Worm (Caenorhabditis elegans) whole organism, young adult: Measurements from ENCODE around the gene sbsp-1.

Experiments used
- B0019.2 ChIP-seq: fragments of 200-800 bp; sonication (Bioruptor generic); conservative IDR thresholded peaks from 2 replicates; pipeline ENCODE4 v1.3.6; 2022; ENCODE audit warnings: missing genetic modification reagents, missing genetic modification characterization, missing compliant biosample characterization
- B0336.3 ChIP-seq: fragments of 200-800 bp; sonication (Bioruptor generic); IDR thresholded peaks from 2 replicates; pipeline ENCODE4 v1.3.6; 2022; ENCODE audit warnings: missing genetic modification characterization, missing compliant biosample characterization
- C06A6.2 ChIP-seq: fragments of 200-800 bp; sonication (Bioruptor generic); conservative IDR thresholded peaks from 2 replicates; pipeline ENCODE4 v1.3.6; 2022; ENCODE audit warnings: missing genetic modification characterization, missing compliant biosample characterization
- F10E7.11 ChIP-seq: sonication (generic microtip); optimal IDR thresholded peaks from 2 replicates; lab custom pipeline; 2017; ENCODE audit warnings: mild to moderate bottlenecking, missing genetic modification characterization, moderate library complexity, missing compliant biosample characterization
- F23B12.7 ChIP-seq: sonication (generic microtip); optimal IDR thresholded peaks from 2 replicates; lab custom pipeline; 2017; ENCODE audit warnings: missing genetic modification characterization, mild to moderate bottlenecking, missing compliant biosample characterization, antibody characterized with exemption, moderate library complexity; ENCODE audit not compliant: insufficient read depth
- F33H1.4 ChIP-seq: fragments of 200-800 bp; sonication (Bioruptor generic); IDR thresholded peaks from 2 replicates; pipeline ENCODE4 v1.3.6; 2022; ENCODE audit warnings: missing genetic modification reagents, missing genetic modification characterization, missing compliant biosample characterization
- F39B2.1 ChIP-seq: fragments of 200-800 bp; sonication (Bioruptor generic); IDR thresholded peaks from 2 replicates; pipeline ENCODE4 v1.3.6; 2022; ENCODE audit warnings: missing genetic modification reagents, missing genetic modification characterization, missing compliant biosample characterization
- F55B11.4 ChIP-seq: sonication (generic microtip); optimal IDR thresholded peaks from 2 replicates; lab custom pipeline; 2016; ENCODE audit warnings: missing compliant biosample characterization, missing genetic modification characterization, borderline replicate concordance; ENCODE audit not compliant: insufficient read depth
- F57A8.1 ChIP-seq: fragments of 200-800 bp; sonication (Bioruptor generic); optimal IDR thresholded peaks from 2 replicates; lab custom pipeline; 2018; ENCODE audit warnings: mild to moderate bottlenecking, missing genetic modification characterization, moderate library complexity, missing compliant biosample characterization
- T26A5.8 ChIP-seq: sonication (generic microtip); optimal IDR thresholded peaks from 2 replicates; lab custom pipeline; 2016; ENCODE audit warnings: missing genetic modification characterization, missing compliant biosample characterization
- Y53G8AR.9 ChIP-seq: fragments of 200-800 bp; sonication (Bioruptor generic); conservative IDR thresholded peaks from 2 replicates; pipeline ENCODE4 v1.3.6; 2022; ENCODE audit warnings: missing genetic modification reagents, missing genetic modification characterization, missing compliant biosample characterization
- Y56A3A.18 ChIP-seq: fragments of 200-800 bp; sonication (Bioruptor generic); IDR thresholded peaks from 2 replicates; pipeline ENCODE4 v1.3.6; 2022; ENCODE audit warnings: missing genetic modification reagents, missing genetic modification characterization, missing compliant biosample characterization
- Y79H2A.3 ChIP-seq: fragments of 200-800 bp; sonication (Bioruptor generic); conservative IDR thresholded peaks from 2 replicates; pipeline ENCODE4 v1.3.6; 2022; ENCODE audit warnings: missing genetic modification reagents, missing genetic modification characterization, missing compliant biosample characterization
- aptf-2 ChIP-seq: fragments of 200-800 bp; sonication (Bioruptor generic); conservative IDR thresholded peaks from 2 replicates; pipeline ENCODE4 v1.3.6; 2022; ENCODE audit warnings: missing genetic modification reagents, missing genetic modification characterization, missing compliant biosample characterization
- atf-7 ChIP-seq: sonication (generic microtip); optimal IDR thresholded peaks from 2 replicates; lab custom pipeline; 2017; ENCODE audit warnings: mild to moderate bottlenecking, missing genetic modification characterization, missing compliant biosample characterization
- athp-1 ChIP-seq: sonication (generic microtip); optimal IDR thresholded peaks from 2 replicates; lab custom pipeline; 2017; ENCODE audit warnings: mild to moderate bottlenecking, missing genetic modification characterization, missing compliant biosample characterization
- attf-5 ChIP-seq: fragments of 200-800 bp; sonication (Bioruptor generic); optimal IDR thresholded peaks from 2 replicates; lab custom pipeline; 2018; ENCODE audit warnings: mild to moderate bottlenecking, missing genetic modification characterization, missing compliant biosample characterization
- bed-1 ChIP-seq: fragments of 200-800 bp; sonication (Bioruptor generic); IDR thresholded peaks from 2 replicates; pipeline ENCODE4 v1.3.6; 2022; ENCODE audit warnings: missing genetic modification reagents, missing genetic modification characterization, missing compliant biosample characterization
- egl-18 ChIP-seq: fragments of 200-800 bp; sonication (Bioruptor generic); IDR thresholded peaks from 2 replicates; pipeline ENCODE4 v1.3.6; 2022; ENCODE audit warnings: missing genetic modification reagents, missing genetic modification characterization, missing compliant biosample characterization
- ekl-4 ChIP-seq: fragments of 200-800 bp; sonication (Bioruptor generic); IDR thresholded peaks from 2 replicates; pipeline ENCODE4 v1.3.6; 2022; ENCODE audit warnings: missing genetic modification reagents, missing genetic modification characterization, missing compliant biosample characterization
- gei-17 ChIP-seq: fragments of 200-800 bp; sonication (Bioruptor generic); optimal IDR thresholded peaks from 2 replicates; lab custom pipeline; 2018; ENCODE audit warnings: mild to moderate bottlenecking, missing genetic modification characterization, missing compliant biosample characterization
- lag-1 ChIP-seq: fragments of 200-800 bp; sonication (Bioruptor generic); IDR thresholded peaks from 2 replicates; pipeline ENCODE4 v1.3.6; 2022; ENCODE audit warnings: missing genetic modification reagents, missing genetic modification characterization, missing compliant biosample characterization
- lsl-1 ChIP-seq: fragments of 200-800 bp; sonication (Bioruptor generic); optimal IDR thresholded peaks from 2 replicates; lab custom pipeline; 2018; ENCODE audit warnings: mild to moderate bottlenecking, missing genetic modification characterization, moderate library complexity, missing compliant biosample characterization
- madf-10 ChIP-seq: sonication (generic microtip); optimal IDR thresholded peaks from 2 replicates; lab custom pipeline; 2016; ENCODE audit warnings: mild to moderate bottlenecking, missing genetic modification characterization, missing compliant biosample characterization
- madf-3 ChIP-seq: fragments of 200-800 bp; sonication (Bioruptor generic); IDR thresholded peaks from 2 replicates; pipeline ENCODE4 v1.3.6; 2022; ENCODE audit warnings: missing genetic modification reagents, missing genetic modification characterization, missing compliant biosample characterization
- madf-6 ChIP-seq: fragments of 200-800 bp; sonication (Bioruptor generic); IDR thresholded peaks from 2 replicates; pipeline ENCODE4 v1.3.6; 2022; ENCODE audit warnings: missing genetic modification reagents, missing genetic modification characterization, missing compliant biosample characterization
- mxl-1 ChIP-seq: sonication (generic microtip); optimal IDR thresholded peaks from 2 replicates; lab custom pipeline; 2016; ENCODE audit warnings: missing genetic modification characterization, missing compliant biosample characterization
- nfya-1 ChIP-seq: sonication (generic microtip); optimal IDR thresholded peaks from 2 replicates; lab custom pipeline; 2017; ENCODE audit warnings: antibody characterized with exemption, missing compliant biosample characterization, missing genetic modification characterization, borderline replicate concordance; ENCODE audit not compliant: insufficient read depth
- nfyb-1 ChIP-seq: fragments of 200-800 bp; sonication (Bioruptor generic); IDR thresholded peaks from 2 replicates; pipeline ENCODE4 v1.3.6; 2022; ENCODE audit warnings: missing genetic modification reagents, missing genetic modification characterization, missing compliant biosample characterization
- nhr-80 ChIP-seq: sonication (generic microtip); optimal IDR thresholded peaks from 2 replicates; lab custom pipeline; 2016; ENCODE audit warnings: missing genetic modification characterization, missing compliant biosample characterization
- nhr-90 ChIP-seq: sonication (generic microtip); optimal IDR thresholded peaks from 2 replicates; lab custom pipeline; 2016; ENCODE audit warnings: missing genotype, mild to moderate bottlenecking, missing genetic modification characterization, missing compliant biosample characterization
- pha-4 ChIP-seq: fragments of 150-350 bp; sonication (generic microtip); optimal IDR thresholded peaks from 2 replicates; lab custom pipeline; 2014; ENCODE audit warnings: missing biosample characterization, missing genetic modification reagents, missing genetic modification characterization
- rcor-1 ChIP-seq: fragments of 200-800 bp; sonication (Bioruptor generic); IDR thresholded peaks from 2 replicates; pipeline ENCODE4 v1.3.6; 2022; ENCODE audit warnings: missing genetic modification reagents, missing genetic modification characterization, missing compliant biosample characterization
- repo-1 ChIP-seq: sonication (generic microtip); optimal IDR thresholded peaks from 2 replicates; lab custom pipeline; 2017; ENCODE audit warnings: mild to moderate bottlenecking, missing genetic modification characterization, missing compliant biosample characterization
- sea-2 ChIP-seq: fragments of 200-800 bp; sonication (Bioruptor generic); IDR thresholded peaks from 2 replicates; pipeline ENCODE4 v1.3.6; 2022; ENCODE audit warnings: missing genetic modification characterization, missing compliant biosample characterization
- snpc-1.1 ChIP-seq: sonication (generic microtip); optimal IDR thresholded peaks from 2 replicates; lab custom pipeline; 2017; ENCODE audit warnings: missing genetic modification characterization, mild to moderate bottlenecking, missing compliant biosample characterization, antibody characterized with exemption, moderate library complexity, missing genotype, missing genetic modification reagents; ENCODE audit not compliant: insufficient read depth
- snpc-1.3 ChIP-seq: sonication (generic microtip); optimal IDR thresholded peaks from 2 replicates; lab custom pipeline; 2017; ENCODE audit warnings: missing genetic modification characterization, mild to moderate bottlenecking, missing compliant biosample characterization, antibody characterized with exemption, moderate library complexity, missing genotype, missing genetic modification reagents; ENCODE audit not compliant: insufficient read depth
- snpc-4 ChIP-seq, 5 experiments: fragments of 150-350 bp in 1 of 5; sonication (generic microtip) in 4 of 5; optimal IDR thresholded peaks; 2 replicates each; lab custom pipeline; 2014 to 2018; ENCODE audit warnings: missing genetic modification characterization in 5 of 5, missing biosample characterization in 3 of 5, antibody characterized with exemption in 2 of 5, mild to moderate bottlenecking in 2 of 5, missing compliant biosample characterization in 2 of 5, missing genotype in 2 of 5, moderate library complexity in 2 of 5, missing genetic modification reagents in 1 of 5
- sptf-2 ChIP-seq: fragments of 200-800 bp; sonication (Bioruptor generic); optimal IDR thresholded peaks from 2 replicates; lab custom pipeline; 2018; ENCODE audit warnings: mild to moderate bottlenecking, missing genetic modification characterization, missing compliant biosample characterization
- unc-62 ChIP-seq: fragments of 150-350 bp; optimal IDR thresholded peaks from 2 replicates; lab custom pipeline; 2014; ENCODE audit warnings: missing biosample characterization, missing genetic modification reagents, missing genetic modification characterization
- xnd-1 ChIP-seq: sonication (generic microtip); optimal IDR thresholded peaks from 2 replicates; lab custom pipeline; 2016; ENCODE audit warnings: missing genotype, missing genetic modification reagents, missing genetic modification characterization, missing compliant biosample characterization
- ztf-18 ChIP-seq: sonication (generic microtip); optimal IDR thresholded peaks from 2 replicates; lab custom pipeline; 2016; ENCODE audit warnings: missing genotype, mild to moderate bottlenecking, missing genetic modification characterization, missing compliant biosample characterization
- ztf-22 ChIP-seq: fragments of 200-800 bp; sonication (Bioruptor generic); optimal IDR thresholded peaks from 2 replicates; lab custom pipeline; 2018; ENCODE audit warnings: mild to moderate bottlenecking, missing genetic modification characterization, moderate library complexity, missing compliant biosample characterization
- ztf-26 ChIP-seq: sonication (generic microtip); optimal IDR thresholded peaks from 2 replicates; lab custom pipeline; 2017; ENCODE audit warnings: missing genetic modification characterization, missing compliant biosample characterization
- ztf-6 ChIP-seq: fragments of 200-800 bp; sonication (Bioruptor generic); IDR thresholded peaks from 2 replicates; pipeline ENCODE4 v1.3.6; 2022; ENCODE audit warnings: missing genetic modification reagents, missing genetic modification characterization, missing compliant biosample characterization

The sbsp-1 gene

ce11 chrIII:10810837-10811814, 21.6 kb upstream of the sbsp-1 start (continued):
- peak; percentile 82 for TF ChIP-seq lsl-1
- TF ChIP-seq F39B2.1 (GFP tag; lab: Robert Waterston, UW) = peak; percentile 70; the same call in 1 of the 2 replicates
- TF ChIP-seq Y79H2A.3 = peak; percentile 93
- TF ChIP-seq B0336.3 = peak; percentile 10
- TF ChIP-seq nhr-90 (tag; lab: Kevin White, UChicago) = no peak
- no peak for TF ChIP-seq egl-18 (GFP tag; lab: Robert Waterston, UW)
- TF ChIP-seq madf-10 (tag; lab: Kevin White, UChicago) = no peak
- no peak for TF ChIP-seq repo-1 (tag; lab: Kevin White, UChicago)
- TF ChIP-seq aptf-2 = no peak; the same call in 1 of the 2 replicates
- peak; percentile 36 for TF ChIP-seq athp-1 (tag; lab: Kevin White, UChicago)
- TF ChIP-seq attf-5 (GFP tag; lab: Kevin White, UChicago) = no peak
- no peak for TF ChIP-seq bed-1 (GFP tag; lab: Robert Waterston, UW)
- TF ChIP-seq ztf-18 (tag; lab: Kevin White, UChicago) = no peak
- TF ChIP-seq C06A6.2 (GFP tag; lab: Robert Waterston, UW) = no peak
- TF ChIP-seq T26A5.8 (tag; lab: Kevin White, UChicago) = no peak
- TF ChIP-seq unc-62 (GFP tag; lab: Kevin White, UChicago) = no peak
- TF ChIP-seq pha-4 (tag; lab: Kevin White, UChicago) = no peak
- TF ChIP-seq F10E7.11 (tag; lab: Kevin White, UChicago) = no peak
- TF ChIP-seq nfya-1 (tag; lab: Kevin White, UChicago) = no peak
- no peak for TF ChIP-seq mxl-1 (tag; lab: Kevin White, UChicago)
- TF ChIP-seq snpc-1.3 (tag; lab: Kevin White, UChicago) = no peak
- TF ChIP-seq ztf-26 (tag; lab: Kevin White, UChicago) = no peak
- peak; percentile 65 for TF ChIP-seq F33H1.4 (GFP tag; lab: Robert Waterston, UW)
- peak; percentile 76 for TF ChIP-seq nfyb-1
- TF ChIP-seq Y56A3A.18 (GFP tag; lab: Robert Waterston, UW) = peak; percentile 72; the same call in 1 of the 2 replicates
- TF ChIP-seq ztf-22 (GFP tag; lab: Kevin White, UChicago) = no peak
- no peak for TF ChIP-seq gei-17 (GFP tag; lab: Kevin White, UChicago)
- TF ChIP-seq Y53G8AR.9 = peak; percentile 92
- TF ChIP-seq snpc-1.1 (tag; lab: Kevin White, UChicago) = no peak
- TF ChIP-seq nhr-80 (tag; lab: Kevin White, UChicago) = no peak
- TF ChIP-seq F23B12.7 (tag; lab: Kevin White, UChicago) = no peak
- peak; percentile 48; the same call in 1 of the 2 replicates for TF ChIP-seq ztf-6
- TF ChIP-seq sptf-2 (GFP tag; lab: Kevin White, UChicago) = no peak
- TF ChIP-seq sea-2 = no peak
- peak; percentile 91 for TF ChIP-seq madf-6
- no peak for TF ChIP-seq lag-1 (GFP tag; lab: Robert Waterston, UW)
- peak; percentile 41 for TF ChIP-seq snpc-4 (GFP tag; optimal IDR thresholded peaks at IDR 0.05; lab: Kevin White, UChicago)
- TF ChIP-seq snpc-4 (tag; optimal IDR thresholded peaks at IDR 0.05; lab: Kevin White, UChicago) = no peak
- peak; percentile 83; the same call in 1 of the 2 replicates for TF ChIP-seq madf-3 (GFP tag; lab: Robert Waterston, UW)
- no peak for TF ChIP-seq F55B11.4
- no peak for TF ChIP-seq atf-7 (tag; lab: Kevin White, UChicago)
- no peak for TF ChIP-seq F57A8.1 (GFP tag; lab: Kevin White, UChicago)
- TF ChIP-seq B0019.2 = peak; percentile 45; the same call in 1 of the 2 replicates
- TF ChIP-seq ekl-4 = peak; percentile 85
- peak; percentile 63 for TF ChIP-seq rcor-1
- peak; percentile 0 for TF ChIP-seq xnd-1 (tag; lab: Kevin White, UChicago)
